Worm (Caenorhabditis elegans): ENCODE measurements around the gene tag-294.
A peak's percentile ranks its signal among the peaks of the same experiment; 100 is the strongest.

The tag-294 gene

DNA sequence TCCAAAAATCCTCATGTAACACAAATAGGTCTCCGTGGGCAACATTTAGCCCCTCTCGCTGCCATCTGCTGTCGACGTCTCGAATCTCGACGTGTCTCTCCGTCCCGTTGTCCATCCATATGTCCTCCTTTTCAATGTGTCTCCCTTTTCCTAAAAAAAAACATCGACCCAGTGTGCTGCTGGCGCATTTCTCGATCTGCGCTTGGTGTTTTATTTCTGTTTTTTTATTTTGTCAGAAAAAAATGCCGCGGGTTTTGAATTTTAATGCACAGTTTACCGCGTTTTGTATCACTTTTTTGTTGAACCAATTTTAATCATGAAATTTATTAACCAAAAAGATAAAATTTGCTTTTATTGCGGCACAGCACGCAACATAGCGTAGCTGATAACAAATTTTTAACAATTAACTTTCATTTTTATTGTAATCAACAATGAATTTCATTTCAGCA, 12.6 kb upstream of the tag-294 start:
- TF ChIP-seq C08G9.2 (tag; optimal IDR thresholded peaks at IDR 0.05) (peak; percentile 3), odd-2 (tag; optimal IDR thresholded peaks at IDR 0.05) (no peak), unc-55 (GFP tag; optimal IDR thresholded peaks at IDR 0.05) (no peak), ceh-48 (tag; optimal IDR thresholded peaks at IDR 0.05) (peak; percentile 2), rnt-1 (tag; optimal IDR thresholded peaks at IDR 0.05) (peak; percentile 20), ceh-45 (GFP tag; IDR thresholded peaks at IDR 0.05) (no peak), sdc-2 (tag; optimal IDR thresholded peaks at IDR 0.05) (peak; percentile 93), tbx-7 (tag; optimal IDR thresholded peaks at IDR 0.05) (no peak), sox-2 (GFP tag; IDR thresholded peaks at IDR 0.05) (no peak), unc-42 (tag; optimal IDR thresholded peaks at IDR 0.05) (peak; percentile 51), ceh-31 (tag; optimal IDR thresholded peaks at IDR 0.05) (peak; percentile 51), ceh-18 (tag; optimal IDR thresholded peaks at IDR 0.05) (peak; percentile 21), nfya-1 (tag; optimal IDR thresholded peaks at IDR 0.05) (peak; percentile 46), che-1 (tag; optimal IDR thresholded peaks at IDR 0.05) (no peak), elt-2 (tag; optimal IDR thresholded peaks at IDR 0.05) (peak; percentile 19), fax-1 (tag; optimal IDR thresholded peaks at IDR 0.05) (no peak), pqm-1 (tag; optimal IDR thresholded peaks at IDR 0.05) (no peak), tbx-2 (tag; optimal IDR thresholded peaks at IDR 0.05) (peak; percentile 24), ttx-3 (tag; optimal IDR thresholded peaks at IDR 0.05) (no peak), T23F11.4 (GFP tag; optimal IDR thresholded peaks at IDR 0.05) (no peak), ref-2 (tag; optimal IDR thresholded peaks at IDR 0.05) (peak; percentile 53), hlh-8 (tag; optimal IDR thresholded peaks at IDR 0.05) (peak; percentile 47)

DNA sequence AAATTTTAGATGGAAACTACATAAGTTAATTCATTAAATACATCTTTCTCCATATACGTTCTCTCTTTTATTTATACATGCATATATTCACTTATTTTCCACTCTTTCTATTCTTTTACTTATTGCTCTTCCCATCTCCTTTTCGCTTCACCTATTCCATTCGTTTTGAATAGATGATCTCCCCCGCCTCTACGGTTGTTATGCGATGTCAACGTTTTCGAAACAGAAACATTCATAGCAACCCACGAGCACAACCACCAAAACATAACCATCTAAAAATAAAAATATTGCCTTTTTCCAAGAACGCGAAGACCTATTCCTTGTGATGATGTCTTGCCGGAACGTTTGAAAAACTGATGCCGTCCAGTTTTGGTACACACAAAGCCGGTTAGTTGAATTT, 10.3 kb upstream of the tag-294 start, which contains the start of gene sym-3:
Gene sym-3 (plus strand): TSS at position 301 of the 400 bp plus-strand sequence.
- no peak for TF ChIP-seq T23F11.4 (GFP tag; optimal IDR thresholded peaks at IDR 0.05)
- TF ChIP-seq madf-2 (tag; optimal IDR thresholded peaks at IDR 0.05), result no peak
- no peak for TF ChIP-seq dmd-4 (tag; optimal IDR thresholded peaks at IDR 0.05; ENCODE audit: borderline replicate concordance)
- TF ChIP-seq pax-1 (tag; optimal IDR thresholded peaks at IDR 0.05), result no peak
- TF ChIP-seq tbx-2 (tag; optimal IDR thresholded peaks at IDR 0.05), result no peak
- no peak for TF ChIP-seq syd-9 (tag; optimal IDR thresholded peaks at IDR 0.05)
- no peak for TF ChIP-seq Y22D7AL.16 (tag; optimal IDR thresholded peaks at IDR 0.05)
- no peak for TF ChIP-seq ceh-30 (tag; optimal IDR thresholded peaks at IDR 0.05)
- no peak for TF ChIP-seq rnt-1 (tag; optimal IDR thresholded peaks at IDR 0.05)
- TF ChIP-seq hlh-8 (tag; optimal IDR thresholded peaks at IDR 0.05), result no peak
- no peak for TF ChIP-seq K02D7.2 (tag; optimal IDR thresholded peaks at IDR 0.05)
- no peak for TF ChIP-seq ztf-16 (tag; optimal IDR thresholded peaks at IDR 0.05)

DNA sequence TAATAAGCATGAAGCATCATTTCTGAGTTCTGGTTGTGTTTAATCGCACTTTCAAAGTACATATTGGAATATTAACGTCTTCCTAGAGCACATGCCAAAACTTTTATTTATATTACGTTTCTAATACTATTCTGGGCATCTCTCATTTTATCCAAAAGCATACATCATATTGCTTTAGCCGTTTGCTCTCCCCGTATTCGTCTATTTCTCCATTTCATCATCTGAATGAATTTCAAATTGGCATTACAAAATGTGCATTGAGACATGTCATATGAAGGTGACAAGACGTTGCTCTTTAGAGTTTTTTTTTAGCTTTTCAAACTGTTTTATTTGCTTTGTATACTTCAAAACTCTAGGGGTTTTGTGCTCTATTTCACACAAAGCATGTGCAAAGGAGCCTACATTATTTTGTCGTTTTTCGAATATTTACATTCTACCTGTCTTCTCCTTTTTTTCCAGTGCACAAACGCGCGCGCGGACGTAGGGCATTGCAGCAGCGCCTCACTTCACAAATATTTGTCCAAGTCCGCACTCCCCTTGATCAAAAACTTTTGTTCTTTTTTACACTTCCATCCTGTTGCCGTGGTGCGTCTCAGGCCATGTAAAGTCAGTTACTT, 9.5 kb upstream of the tag-294 start:
- no peak for TF ChIP-seq nhr-11 (tag; optimal IDR thresholded peaks at IDR 0.05)
- no peak for TF ChIP-seq syd-9 (tag; optimal IDR thresholded peaks at IDR 0.05)
- TF ChIP-seq nhr-232 (tag; optimal IDR thresholded peaks at IDR 0.05), result no peak
- no peak for TF ChIP-seq pat-9 (tag; optimal IDR thresholded peaks at IDR 0.05)
- no peak for TF ChIP-seq che-1 (tag; optimal IDR thresholded peaks at IDR 0.05)
- TF ChIP-seq eyg-1 (tag; optimal IDR thresholded peaks at IDR 0.05), result no peak
- no peak for TF ChIP-seq Y22D7AL.16 (tag; optimal IDR thresholded peaks at IDR 0.05)
- TF ChIP-seq pha-2 (tag; optimal IDR thresholded peaks at IDR 0.05), result no peak
- TF ChIP-seq ceh-6 (GFP tag; optimal IDR thresholded peaks at IDR 0.05), result no peak
- no peak for TF ChIP-seq ref-2 (tag; optimal IDR thresholded peaks at IDR 0.05)
- TF ChIP-seq tbx-2 (tag; optimal IDR thresholded peaks at IDR 0.05), result no peak
- TF ChIP-seq hlh-13 (GFP tag; optimal IDR thresholded peaks at IDR 0.05), result no peak
- TF ChIP-seq hlh-8 (tag; optimal IDR thresholded peaks at IDR 0.05), result no peak
- TF ChIP-seq rnt-1 (tag; optimal IDR thresholded peaks at IDR 0.05), result no peak
- TF ChIP-seq mec-3 (tag; optimal IDR thresholded peaks at IDR 0.05; ENCODE audit: borderline replicate concordance), result no peak
